Fruit fly (Drosophila melanogaster): ENCODE results near the gene CG12483.

CG12483 gene

DNA sequence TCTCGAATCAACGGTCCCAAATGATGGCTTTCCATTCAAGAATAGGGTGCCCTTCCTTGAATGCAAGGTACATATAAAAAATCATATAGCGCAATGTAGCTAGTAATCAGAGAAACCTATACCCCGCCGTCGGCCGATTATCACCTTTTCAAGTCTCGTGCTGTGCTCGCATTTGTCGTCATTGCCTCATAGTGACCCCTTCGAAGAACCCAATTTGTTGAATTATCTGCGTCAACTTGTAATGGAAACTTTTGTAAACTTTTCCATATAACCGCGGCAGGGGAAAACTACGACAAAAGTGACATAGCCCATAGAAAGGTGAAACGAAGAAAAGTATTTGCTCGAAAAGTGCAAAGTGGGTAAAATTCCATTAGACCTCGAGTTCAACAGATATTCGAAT lies 40.5 kb downstream of the CG12483 start:
- TF ChIP-seq ato (GFP tag; IDR thresholded peaks at IDR 0.05; ENCODE audit: partially characterized antibody) (no peak), eyg (GFP tag; optimal IDR thresholded peaks at IDR 0.05) (no peak), cwo (GFP tag; optimal IDR thresholded peaks at IDR 0.05) (peak; percentile 51), otp (GFP tag; IDR thresholded peaks at IDR 0.05) (no peak), CG34376 (GFP tag; optimal IDR thresholded peaks at IDR 0.05) (peak; percentile 18), pho (GFP tag; optimal IDR thresholded peaks at IDR 0.05) (no peak), CG14050 (GFP tag; IDR thresholded peaks at IDR 0.05) (no peak), Aef1 (GFP tag; IDR thresholded peaks at IDR 0.05) (no peak), mld (GFP tag; IDR thresholded peaks at IDR 0.05; ENCODE audit: partially characterized antibody) (peak; percentile 30; the same call in 1 of the 3 replicates), Elba2 (GFP tag; optimal IDR thresholded peaks at IDR 0.05) (no peak), unpg (GFP tag; optimal IDR thresholded peaks at IDR 0.05) (no peak), CG17568 (GFP tag; optimal IDR thresholded peaks at IDR 0.05) (no peak), CG2199 (GFP tag; IDR thresholded peaks at IDR 0.05) (peak; percentile 78; the same call in 2 of the 3 replicates), eve (GFP tag; optimal IDR thresholded peaks at IDR 0.05) (peak in 1 of 2 experiments; percentile 32), Taf1 (GFP tag; IDR thresholded peaks at IDR 0.05) (no peak), CG33557 (GFP tag; optimal IDR thresholded peaks at IDR 0.05) (peak; percentile 11), Hr78 (GFP tag; optimal IDR thresholded peaks at IDR 0.05) (peak in 1 of 2 experiments; percentile 52), chinmo (GFP tag; IDR thresholded peaks at IDR 0.05; ENCODE audit: partially characterized antibody) (0 out of 4 replicates have a peak, but pooled peaks have one; percentile 35), ftz-f1 (GFP tag; optimal IDR thresholded peaks at IDR 0.05) (no peak), CG11560 (tag; IDR thresholded peaks at IDR 0.05) (no peak)

DNA sequence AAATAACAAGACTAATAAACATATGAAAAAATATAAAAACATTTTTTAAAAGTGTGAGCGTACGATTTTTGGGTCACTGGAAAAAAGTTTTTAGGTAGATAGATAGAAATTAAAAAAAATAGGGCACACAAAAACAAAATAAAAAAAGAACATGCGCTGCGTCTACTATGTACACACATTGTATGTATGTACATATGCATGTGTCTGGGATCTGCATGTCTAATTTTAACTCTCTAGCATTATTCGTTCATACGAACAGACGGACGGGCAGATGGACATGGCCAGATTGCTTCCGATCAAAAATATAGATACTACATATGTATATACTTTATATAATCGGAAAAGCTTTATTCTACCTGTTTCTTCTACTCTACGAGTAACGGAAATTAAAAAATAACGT lies 41.6 kb downstream of the CG12483 start:
- TF ChIP-seq jigr1 (GFP tag; IDR thresholded peaks at IDR 0.05), result no peak
- TF ChIP-seq Dp (GFP tag; optimal IDR thresholded peaks at IDR 0.05), result no peak
- peak; percentile 86 for TF ChIP-seq twi (tag; optimal IDR thresholded peaks at IDR 0.05)
- TF ChIP-seq Camta (GFP tag; optimal IDR thresholded peaks at IDR 0.05), result no peak
- TF ChIP-seq chinmo (GFP tag; IDR thresholded peaks at IDR 0.05; ENCODE audit: partially characterized antibody), result 0 out of 4 replicates have a peak, but pooled peaks have one; percentile 43
- peak; percentile 71 for TF ChIP-seq sens (GFP tag)
- no peak for TF ChIP-seq CG30020 (tag; optimal IDR thresholded peaks at IDR 0.05)
- TF ChIP-seq CG42726 (GFP tag; IDR thresholded peaks at IDR 0.05; ENCODE audit: partially characterized antibody), result no peak
- peak; percentile 20 for TF ChIP-seq CG10431 (GFP tag; optimal IDR thresholded peaks at IDR 0.05)
- no peak for TF ChIP-seq Vsx1 (GFP tag; optimal IDR thresholded peaks at IDR 0.05)

DNA sequence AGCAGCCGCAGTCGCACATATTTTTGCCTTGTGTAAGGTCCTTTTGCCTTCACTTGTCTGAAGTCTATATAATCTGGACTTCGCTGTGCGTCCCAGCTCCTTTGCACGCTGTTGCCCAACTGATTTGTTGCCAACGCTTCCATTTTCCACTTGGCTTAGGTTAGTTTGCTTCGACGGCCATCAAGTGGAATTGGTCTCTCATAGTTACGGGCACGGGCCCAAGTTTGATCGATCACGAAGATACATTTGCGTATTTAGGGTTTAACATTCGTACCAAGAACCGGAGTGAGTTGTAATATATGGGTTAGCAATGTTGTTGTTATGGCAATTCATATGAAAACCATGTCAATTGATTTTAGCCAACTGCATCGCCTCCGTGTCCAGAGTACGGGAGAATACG lies 43.5 kb downstream of the CG12483 start, which contains the start of gene CG43149:
CG43149 (minus strand) TSS at position 101 of the 400 bp plus-strand sequence.
- TF ChIP-seq NK7.1 (GFP tag; optimal IDR thresholded peaks at IDR 0.05) (no peak), CG6272 (GFP tag; IDR thresholded peaks at IDR 0.05) (no peak), ara (GFP tag; IDR thresholded peaks at IDR 0.05) (no peak), Vsx1 (GFP tag; optimal IDR thresholded peaks at IDR 0.05) (no peak), slou (GFP tag; optimal IDR thresholded peaks at IDR 0.05) (no peak), CG11560 (tag; IDR thresholded peaks at IDR 0.05) (no peak), MESR4 (GFP tag; optimal IDR thresholded peaks at IDR 0.05) (no peak), Adf1 (GFP tag; IDR thresholded peaks at IDR 0.05) (no peak), zen2 (GFP tag; IDR thresholded peaks at IDR 0.05; ENCODE audit: partially characterized antibody) (no peak), HLH54F (GFP tag; optimal IDR thresholded peaks at IDR 0.05) (no peak), Lpt (GFP tag; optimal IDR thresholded peaks at IDR 0.05) (no peak), tna (GFP tag; IDR thresholded peaks at IDR 0.05; ENCODE audit: partially characterized antibody) (no peak), Dip2 (GFP tag; IDR thresholded peaks at IDR 0.05) (no peak), inv (GFP tag; IDR thresholded peaks at IDR 0.05; ENCODE audit: partially characterized antibody) (no peak)

All from whole organism, embryonic.